Worm (Caenorhabditis elegans) whole organism, L1 larva: ENCODE measurements around the gene mdt-15.

ENCODE experiments used
- C04F5.9 ChIP-seq: sonication (generic microtip); optimal IDR thresholded peaks from 2 replicates; lab custom pipeline; 2016; ENCODE audit warnings: missing genetic modification characterization, missing compliant biosample characterization
- C16A3.4 ChIP-seq: fragments of 150-350 bp; optimal IDR thresholded peaks from 2 replicates; lab custom pipeline; 2014; ENCODE audit warnings: missing biosample characterization, missing genetic modification characterization
- aha-1 ChIP-seq: fragments of 150-350 bp; optimal IDR thresholded peaks from 2 replicates; lab custom pipeline; 2014; ENCODE audit warnings: missing biosample characterization, missing genetic modification characterization
- ama-1 ChIP-seq: fragments of 150-350 bp; optimal IDR thresholded peaks from 2 replicates; lab custom pipeline; 2014
- ceh-63 ChIP-seq: fragments of 200-800 bp; sonication (Bioruptor generic); optimal IDR thresholded peaks from 2 replicates; lab custom pipeline; 2018; ENCODE audit warnings: mild to moderate bottlenecking, missing genetic modification characterization, missing compliant biosample characterization
- ceh-88 ChIP-seq: fragments of 200-800 bp; sonication (Bioruptor generic); IDR thresholded peaks from 2 replicates; pipeline ENCODE4 v1.3.6; 2022; ENCODE audit warnings: missing genetic modification characterization, missing compliant biosample characterization
- ces-1 ChIP-seq: fragments of 150-350 bp; optimal IDR thresholded peaks from 2 replicates; lab custom pipeline; 2014; ENCODE audit warnings: missing biosample characterization, missing genetic modification reagents, missing genetic modification characterization
- dpl-1 ChIP-seq, 3 experiments: fragments of 150-350 bp in 2 of 3; sonication (generic microtip) in 1 of 3; optimal IDR thresholded peaks; 2 replicates each; lab custom pipeline; 2014 to 2017; ENCODE audit warnings: missing biosample characterization in 3 of 3, missing genetic modification characterization in 3 of 3, missing genetic modification reagents in 3 of 3
- dsc-1 ChIP-seq: sonication (generic microtip); optimal IDR thresholded peaks from 2 replicates; lab custom pipeline; 2016; ENCODE audit warnings: mild to moderate bottlenecking, missing genetic modification characterization, missing compliant biosample characterization
- efl-1 ChIP-seq, 4 experiments: fragments of 150-350 bp; optimal IDR thresholded peaks in 3 of 4; peaks in 1 of 4; 1 replicate in 1 of 4; 2 replicates in 3 of 4; lab custom pipeline; 2014; ENCODE audit warnings: missing biosample characterization in 2 of 4, missing genetic modification characterization in 2 of 4, missing genetic modification reagents in 2 of 4
- egl-13 ChIP-seq: sonication (generic microtip); optimal IDR thresholded peaks from 2 replicates; lab custom pipeline; 2016; ENCODE audit warnings: missing genotype, missing genetic modification reagents, missing genetic modification characterization, missing compliant biosample characterization
- egl-27 ChIP-seq, 2 experiments: fragments of 150-350 bp in 1 of 2; sonication (generic microtip); optimal IDR thresholded peaks; 3 replicates each; lab custom pipeline; 2017 to 2018; ENCODE audit warnings: missing biosample characterization in 2 of 2, missing genetic modification characterization in 2 of 2, missing genetic modification reagents in 2 of 2
- elt-2 ChIP-seq: sonication (generic microtip); optimal IDR thresholded peaks from 2 replicates; lab custom pipeline; 2016; ENCODE audit warnings: missing genetic modification characterization, mild to moderate bottlenecking, inconsistent platforms, missing compliant biosample characterization, missing genetic modification reagents
- elt-3 ChIP-seq, 6 experiments: fragments of 150-350 bp in 1 of 6; sonication (generic microtip); optimal IDR thresholded peaks; 2 replicates each; lab custom pipeline; 2017 to 2018; ENCODE audit warnings: missing biosample characterization in 6 of 6, missing genetic modification characterization in 6 of 6, inconsistent platforms in 1 of 6
- ets-5 ChIP-seq: fragments of 200-800 bp; sonication (Bioruptor generic); IDR thresholded peaks from 2 replicates; pipeline ENCODE4 v1.3.6; 2022; ENCODE audit warnings: missing genetic modification characterization, missing compliant biosample characterization
- fkh-10 ChIP-seq: sonication (generic microtip); optimal IDR thresholded peaks from 2 replicates; lab custom pipeline; 2017; ENCODE audit warnings: missing biosample characterization, missing genetic modification reagents, missing genetic modification characterization
- fkh-4 ChIP-seq: sonication (generic microtip); optimal IDR thresholded peaks from 2 replicates; lab custom pipeline; 2016; ENCODE audit warnings: missing compliant biosample characterization, missing genetic modification characterization, borderline replicate concordance
- fkh-8 ChIP-seq: sonication (generic microtip); optimal IDR thresholded peaks from 2 replicates; lab custom pipeline; 2016; ENCODE audit warnings: mild to moderate bottlenecking, missing genetic modification characterization, missing compliant biosample characterization
- grh-1 ChIP-seq: fragments of 200-800 bp; sonication (Bioruptor generic); IDR thresholded peaks from 2 replicates; pipeline ENCODE4 v1.3.6; 2022; ENCODE audit warnings: missing genetic modification reagents, missing genetic modification characterization, missing compliant biosample characterization
- hlh-4 ChIP-seq: sonication (generic microtip); optimal IDR thresholded peaks from 2 replicates; lab custom pipeline; 2016; ENCODE audit warnings: mild to moderate bottlenecking, missing genetic modification characterization, missing compliant biosample characterization
- isw-1 ChIP-seq: fragments of 200-800 bp; sonication (Bioruptor generic); IDR thresholded peaks from 2 replicates; pipeline ENCODE4 v1.3.6; 2022; ENCODE audit warnings: missing genetic modification characterization, missing compliant biosample characterization
- lin-14 ChIP-seq: fragments of 200-800 bp; sonication (Bioruptor generic); optimal IDR thresholded peaks from 2 replicates; lab custom pipeline; 2018; ENCODE audit warnings: mild to moderate bottlenecking, missing genetic modification characterization, moderate library complexity, missing compliant biosample characterization
- lin-35 ChIP-seq, 2 experiments: fragments of 150-350 bp; optimal IDR thresholded peaks; 2 replicates each; lab custom pipeline; 2014; ENCODE audit warnings: missing biosample characterization in 2 of 2, missing genetic modification characterization in 2 of 2, missing genetic modification reagents in 2 of 2
- lir-3 ChIP-seq: sonication (generic microtip); optimal IDR thresholded peaks from 2 replicates; lab custom pipeline; 2016; ENCODE audit warnings: mild to moderate bottlenecking, missing genetic modification characterization, moderate library complexity, missing compliant biosample characterization; ENCODE audit not compliant: poor library complexity
- lsy-2 ChIP-seq, 2 experiments: fragments of 150-350 bp; optimal IDR thresholded peaks; 2 replicates each; lab custom pipeline; 2014; ENCODE audit warnings: missing biosample characterization in 2 of 2, missing genetic modification characterization in 2 of 2
- mdl-1 ChIP-seq, 2 experiments: fragments of 150-350 bp; optimal IDR thresholded peaks; 2 replicates each; lab custom pipeline; 2014 to 2017; ENCODE audit warnings: missing biosample characterization in 2 of 2, missing genetic modification characterization in 2 of 2, inconsistent platforms in 1 of 2
- nhr-12 ChIP-seq: sonication (generic microtip); optimal IDR thresholded peaks from 2 replicates; lab custom pipeline; 2017; ENCODE audit warnings: missing biosample characterization, missing genetic modification characterization
- nhr-237 ChIP-seq: fragments of 150-350 bp; optimal IDR thresholded peaks from 2 replicates; lab custom pipeline; 2014; ENCODE audit warnings: missing biosample characterization, missing genetic modification characterization
- nhr-47 ChIP-seq: sonication (generic microtip); optimal IDR thresholded peaks from 2 replicates; lab custom pipeline; 2016; ENCODE audit warnings: mild to moderate bottlenecking, missing genetic modification characterization, moderate library complexity, missing compliant biosample characterization
- nhr-76 ChIP-seq: sonication (generic microtip); optimal IDR thresholded peaks from 2 replicates; lab custom pipeline; 2017; ENCODE audit warnings: missing biosample characterization, missing genetic modification characterization
- nhr-77 ChIP-seq: fragments of 150-350 bp; optimal IDR thresholded peaks from 2 replicates; lab custom pipeline; 2014; ENCODE audit warnings: missing biosample characterization, missing genetic modification characterization
- nhr-85 ChIP-seq: sonication (generic microtip); peaks from one replicate; lab custom pipeline; 2016; ENCODE audit warnings: missing genetic modification characterization, inconsistent platforms, missing compliant biosample characterization
- pag-3 ChIP-seq: sonication (generic microtip); optimal IDR thresholded peaks from 2 replicates; lab custom pipeline; 2017; ENCODE audit warnings: missing genetic modification characterization, mild to moderate bottlenecking, missing compliant biosample characterization, antibody characterized with exemption, borderline replicate concordance; ENCODE audit not compliant: insufficient read depth
- pax-3 ChIP-seq: fragments of 200-800 bp; sonication (Bioruptor generic); optimal IDR thresholded peaks from 2 replicates; lab custom pipeline; 2018; ENCODE audit warnings: mild to moderate bottlenecking, missing genetic modification characterization, moderate library complexity, missing compliant biosample characterization
- rnt-1 ChIP-seq: sonication (generic microtip); optimal IDR thresholded peaks from 2 replicates; lab custom pipeline; 2016; ENCODE audit warnings: mild to moderate bottlenecking, missing genetic modification characterization, moderate library complexity, missing compliant biosample characterization
- skn-1 ChIP-seq: fragments of 150-350 bp; optimal IDR thresholded peaks from 2 replicates; lab custom pipeline; 2014; ENCODE audit warnings: missing biosample characterization, missing genetic modification characterization
- snpc-4 ChIP-seq: fragments of 150-350 bp; optimal IDR thresholded peaks from 2 replicates; lab custom pipeline; 2014; ENCODE audit warnings: missing biosample characterization, missing genetic modification characterization
- sox-4 ChIP-seq: sonication (generic microtip); optimal IDR thresholded peaks from 2 replicates; lab custom pipeline; 2016; ENCODE audit warnings: missing genetic modification characterization, missing compliant biosample characterization
- sptf-1 ChIP-seq: fragments of 150-350 bp; optimal IDR thresholded peaks from 2 replicates; lab custom pipeline; 2014; ENCODE audit warnings: missing biosample characterization, missing genetic modification characterization
- sup-37 ChIP-seq: fragments of 200-800 bp; sonication (Bioruptor generic); optimal IDR thresholded peaks from 2 replicates; lab custom pipeline; 2018; ENCODE audit warnings: mild to moderate bottlenecking, missing genetic modification characterization, missing compliant biosample characterization
- swsn-7 ChIP-seq: sonication (generic microtip); optimal IDR thresholded peaks from 2 replicates; lab custom pipeline; 2016; ENCODE audit warnings: missing genetic modification characterization, missing compliant biosample characterization
- unc-30 ChIP-seq: sonication (generic microtip); optimal IDR thresholded peaks from 2 replicates; lab custom pipeline; 2017; ENCODE audit warnings: missing biosample characterization, missing genetic modification characterization
- unc-62 ChIP-seq: fragments of 150-350 bp; optimal IDR thresholded peaks from 2 replicates; lab custom pipeline; 2014; ENCODE audit warnings: missing biosample characterization, missing genetic modification reagents, missing genetic modification characterization
- unc-98 ChIP-seq: fragments of 200-800 bp; sonication (Bioruptor generic); IDR thresholded peaks from 2 replicates; pipeline ENCODE4 v1.3.6; 2022; ENCODE audit warnings: missing genetic modification characterization, missing compliant biosample characterization
- xbp-1 ChIP-seq: sonication (generic microtip); optimal IDR thresholded peaks from 2 replicates; lab custom pipeline; 2016; ENCODE audit warnings: missing genetic modification characterization, missing compliant biosample characterization
- zag-1 ChIP-seq: fragments of 150-350 bp; optimal IDR thresholded peaks from 2 replicates; lab custom pipeline; 2014; ENCODE audit warnings: missing biosample characterization, missing genetic modification characterization
- zip-4 ChIP-seq: fragments of 200-800 bp; sonication (Bioruptor generic); optimal IDR thresholded peaks from 2 replicates; lab custom pipeline; 2018; ENCODE audit warnings: mild to moderate bottlenecking, missing genetic modification characterization, moderate library complexity, missing compliant biosample characterization
- ztf-4 ChIP-seq: fragments of 150-350 bp; optimal IDR thresholded peaks from 2 replicates; lab custom pipeline; 2014; ENCODE audit warnings: missing biosample characterization, missing genetic modification characterization

Gene mdt-15

DNA sequence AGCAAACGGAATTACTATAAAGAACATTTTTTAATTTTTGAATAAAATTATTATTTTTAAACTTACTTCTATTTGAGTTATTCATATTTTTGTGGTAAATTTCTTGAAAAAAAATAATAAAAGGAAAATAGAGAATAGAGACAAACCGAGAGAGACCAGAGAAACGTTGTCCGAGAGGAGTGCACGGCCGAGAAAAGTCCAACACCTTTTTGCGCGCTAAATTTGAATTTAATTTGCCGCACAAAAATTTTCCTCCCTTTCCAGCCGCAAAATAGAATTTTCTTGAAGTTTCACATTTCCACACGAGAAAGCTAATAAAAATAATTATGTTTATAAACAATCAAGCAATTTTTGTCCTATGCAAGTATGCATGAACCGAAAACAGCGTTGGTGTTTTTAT lies 38.2 kb upstream of the mdt-15 start, which contains the start of the genes F01F1.11 and F01F1.3 (continued):
- peak; percentile 2 for TF ChIP-seq snpc-4 (tag; lab: Kevin White, UChicago)
- peak; percentile 12 for TF ChIP-seq sup-37
- TF ChIP-seq nhr-77 (tag; lab: Kevin White, UChicago): peak; percentile 54
- peak; percentile 88 for TF ChIP-seq pax-3 (tag; lab: Kevin White, UChicago)
- peak; percentile 81 for TF ChIP-seq C16A3.4 (tag; lab: Kevin White, UChicago)
- peak; percentile 51 for TF ChIP-seq zip-4 (GFP tag; lab: Kevin White, UChicago)
- TF ChIP-seq mdl-1 (tag; optimal IDR thresholded peaks at IDR 0.05; lab: Kevin White, UChicago): peak in 1 of 2 experiments; percentile 57
- peak; percentile 85 for TF ChIP-seq lin-14 (GFP tag; lab: Kevin White, UChicago)
- TF ChIP-seq efl-1 (optimal IDR thresholded peaks at IDR 0.05; lab: Kevin White, UChicago): peak; percentile 97 to 98
- TF ChIP-seq efl-1 (GFP tag; optimal IDR thresholded peaks at IDR 0.05 in 1 of 2; lab: Kevin White, UChicago): peak; percentile 96 to 100
- TF ChIP-seq lin-35 (GFP tag; optimal IDR thresholded peaks at IDR 0.05; lab: Kevin White, UChicago): peak; percentile 97 to 98
- peak; percentile 86 for TF ChIP-seq C04F5.9 (tag; lab: Kevin White, UChicago)
- TF ChIP-seq swsn-7 (tag; lab: Kevin White, UChicago): peak; percentile 89
- TF ChIP-seq nhr-47: peak; percentile 93
- TF ChIP-seq lir-3 (tag; lab: Kevin White, UChicago): peak; percentile 96
- TF ChIP-seq nhr-237: no peak
- TF ChIP-seq nhr-12 (tag; lab: Kevin White, UChicago): no peak
- TF ChIP-seq sptf-1 (tag; lab: Kevin White, UChicago): no peak
- TF ChIP-seq fkh-8 (tag; lab: Kevin White, UChicago): peak; percentile 83
- TF ChIP-seq fkh-4 (tag; lab: Kevin White, UChicago): peak; percentile 81
- TF ChIP-seq unc-98 (GFP tag; lab: Robert Waterston, UW): peak; percentile 19; the same call in 1 of the 2 replicates
- TF ChIP-seq ama-1: no peak
- no peak for TF ChIP-seq ets-5 (GFP tag; lab: Robert Waterston, UW)
- no peak for TF ChIP-seq egl-27 (tag; optimal IDR thresholded peaks at IDR 0.05; lab: Kevin White, UChicago)
- TF ChIP-seq unc-30: no peak
- no peak for TF ChIP-seq pag-3 (tag; lab: Kevin White, UChicago)
- peak; percentile 92 for TF ChIP-seq sox-4 (tag; lab: Kevin White, UChicago)
- peak; percentile 50 for TF ChIP-seq hlh-4 (tag; lab: Kevin White, UChicago)
- no peak for TF ChIP-seq ceh-63
- peak; percentile 52 for TF ChIP-seq elt-2 (tag; lab: Kevin White, UChicago)
- TF ChIP-seq lsy-2 (tag; optimal IDR thresholded peaks at IDR 0.05; lab: Kevin White, UChicago): peak; percentile 84 to 88
- peak; percentile 96 for TF ChIP-seq nhr-85 (tag; lab: Kevin White, UChicago)
- TF ChIP-seq grh-1 (GFP tag; lab: Robert Waterston, UW): peak; percentile 62
- TF ChIP-seq aha-1: no peak
- no peak for TF ChIP-seq fkh-10 (GFP tag; lab: Kevin White, UChicago)
- TF ChIP-seq nhr-76: no peak
- peak; percentile 90 for TF ChIP-seq egl-13
- no peak for TF ChIP-seq zag-1 (tag; lab: Kevin White, UChicago)
- peak in 2 of 6 experiments; percentile 40 to 60 for TF ChIP-seq elt-3 (tag; optimal IDR thresholded peaks at IDR 0.05; lab: Kevin White, UChicago)

DNA sequence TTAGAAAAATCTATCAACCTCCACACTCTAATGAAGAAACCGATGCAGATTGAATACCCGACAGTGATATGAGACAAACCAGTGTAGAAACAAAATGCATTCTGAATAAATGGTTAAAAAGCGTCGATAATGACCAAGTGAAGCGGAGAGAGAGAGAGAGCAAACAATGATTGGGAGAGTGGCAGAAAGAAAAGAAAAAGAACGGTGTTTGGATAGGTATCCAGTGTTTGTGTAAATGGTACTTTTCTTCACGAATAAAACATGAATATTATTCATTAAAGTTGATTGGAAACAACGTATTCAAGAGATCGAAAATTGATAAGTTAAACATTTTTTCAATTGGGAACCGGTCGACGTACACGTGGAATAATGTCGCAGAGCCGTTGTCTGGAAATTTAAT lies 35.9 kb upstream of the mdt-15 start, which contains the start of gene F01F1.15:
TSS of gene F01F1.15 (minus strand) at position 101 of the 400 bp plus-strand sequence.
- TF ChIP-seq rnt-1 (tag; lab: Kevin White, UChicago) (no peak), grh-1 (GFP tag; lab: Robert Waterston, UW) (no peak), dpl-1 (GFP tag; optimal IDR thresholded peaks at IDR 0.05; lab: Kevin White, UChicago) (no peak), dsc-1 (no peak), ces-1 (no peak), unc-98 (GFP tag; lab: Robert Waterston, UW) (no peak), xbp-1 (tag; lab: Kevin White, UChicago) (no peak), isw-1 (GFP tag; lab: Robert Waterston, UW) (no peak), ceh-88 (GFP tag; lab: Robert Waterston, UW) (no peak), unc-62 (GFP tag; lab: Kevin White, UChicago) (no peak), ztf-4 (tag; lab: Kevin White, UChicago) (no peak), ama-1 (no peak), nhr-76 (no peak), skn-1 (no peak)
